Worm (Caenorhabditis elegans) whole organism, late embryonic: ENCODE measurements around the gene sups-1.

ENCODE experiments used
- F13H6.1 ChIP-seq: sonication (generic microtip); optimal IDR thresholded peaks from 2 replicates; lab custom pipeline; 2016; ENCODE audit warnings: missing genetic modification characterization, missing compliant biosample characterization
- ama-1 ChIP-seq: fragments of 150-350 bp; optimal IDR thresholded peaks from 2 replicates; lab custom pipeline; 2014
- che-1 ChIP-seq: sonication (generic microtip); optimal IDR thresholded peaks from 2 replicates; lab custom pipeline; 2016; ENCODE audit warnings: mild to moderate bottlenecking, missing genetic modification characterization, missing compliant biosample characterization
- ets-4 ChIP-seq: sonication (generic microtip); optimal IDR thresholded peaks from 2 replicates; lab custom pipeline; 2016; ENCODE audit warnings: missing genetic modification characterization, missing compliant biosample characterization
- fkh-6 ChIP-seq: sonication (generic microtip); optimal IDR thresholded peaks from 2 replicates; lab custom pipeline; 2016; ENCODE audit warnings: missing genetic modification characterization, missing compliant biosample characterization
- gmeb-2 ChIP-seq: sonication (generic microtip); optimal IDR thresholded peaks from 2 replicates; lab custom pipeline; 2016; ENCODE audit warnings: missing genetic modification characterization, inconsistent platforms, missing compliant biosample characterization
- hlh-8 ChIP-seq: sonication (generic microtip); optimal IDR thresholded peaks from 2 replicates; lab custom pipeline; 2016; ENCODE audit warnings: missing genotype, missing genetic modification characterization, missing compliant biosample characterization
- ref-2 ChIP-seq: sonication (generic microtip); optimal IDR thresholded peaks from 2 replicates; lab custom pipeline; 2016; ENCODE audit warnings: missing genetic modification characterization, missing compliant biosample characterization
- sdc-2 ChIP-seq: sonication (generic microtip); optimal IDR thresholded peaks from 2 replicates; lab custom pipeline; 2016; ENCODE audit warnings: missing genotype, missing genetic modification characterization, missing compliant biosample characterization
- sox-2 ChIP-seq: fragments of 200-800 bp; sonication (Bioruptor generic); IDR thresholded peaks from 2 replicates; pipeline ENCODE4 v1.3.6; 2022; ENCODE audit warnings: missing genetic modification reagents, missing genetic modification characterization, missing compliant biosample characterization
- sox-4 ChIP-seq: sonication (generic microtip); optimal IDR thresholded peaks from 2 replicates; lab custom pipeline; 2017; ENCODE audit warnings: mild to moderate bottlenecking, missing genetic modification characterization, inconsistent platforms, missing compliant biosample characterization
- unc-86 ChIP-seq: sonication (generic microtip); optimal IDR thresholded peaks from 2 replicates; lab custom pipeline; 2016; ENCODE audit warnings: missing genetic modification characterization, missing compliant biosample characterization

- TF ChIP-seq ets-4 = no peak
- no peak for TF ChIP-seq sox-4 (tag; lab: Kevin White, UChicago)
- TF ChIP-seq gmeb-2 (tag; lab: Kevin White, UChicago) = no peak
- TF ChIP-seq fkh-6 = no peak
- TF ChIP-seq unc-86 (tag; lab: Kevin White, UChicago) = no peak
- no peak for TF ChIP-seq sdc-2
- no peak for TF ChIP-seq hlh-8
- no peak for TF ChIP-seq sox-2 (GFP tag; lab: Robert Waterston, UW)
- TF ChIP-seq che-1 (tag; lab: Kevin White, UChicago) = no peak
- TF ChIP-seq F13H6.1 (tag; lab: Kevin White, UChicago) = no peak
- TF ChIP-seq ama-1 (lab: Kevin White, UChicago) = no peak
- TF ChIP-seq ref-2 = no peak
Measured at ce11 chrX:5983267-5983666, 20.7 kb upstream of the sups-1 start.
